Fruit fly (Drosophila melanogaster) whole organism, embryonic: ENCODE measurements around the gene wfs1.

Experiments
- Aef1 ChIP-seq: fragments of 200-800 bp; sonication (Bioruptor generic); IDR thresholded peaks from 3 replicates; pipeline ENCODE4 v1.3.6; 2022; ENCODE audit warnings: missing biosample characterization, missing genetic modification characterization
- CG10274 ChIP-seq: fragments of 200-800 bp; sonication (Bioruptor generic); optimal IDR thresholded peaks from 3 replicates; lab custom pipeline; 2017; ENCODE audit warnings: missing biosample characterization, mild to moderate bottlenecking, missing genetic modification characterization
- CG10979 ChIP-seq: fragments of 200-800 bp; sonication (Bioruptor generic); optimal IDR thresholded peaks from 2 replicates; lab custom pipeline; 2018; ENCODE audit warnings: missing biosample characterization, mild to moderate bottlenecking, missing genetic modification characterization, moderate library complexity
- CG11093 ChIP-seq: fragments of 200-800 bp; sonication (Bioruptor generic); IDR thresholded peaks from 3 replicates; pipeline ENCODE4 v1.3.6; 2022; ENCODE audit warnings: missing biosample characterization, missing genetic modification characterization
- CG11398 ChIP-seq: fragments of 200-800 bp; sonication (Bioruptor generic); optimal IDR thresholded peaks from 2 replicates; lab custom pipeline; 2016; ENCODE audit warnings: missing biosample characterization, missing genetic modification characterization
- CG11504 ChIP-seq: fragments of 200-800 bp; sonication (Bioruptor generic); optimal IDR thresholded peaks from 3 replicates; lab custom pipeline; 2019; ENCODE audit warnings: missing biosample characterization, mild to moderate bottlenecking, missing genetic modification characterization, moderate library complexity
- CG11696 ChIP-seq: fragments of 200-800 bp; sonication (Bioruptor generic); IDR thresholded peaks from 2 replicates; pipeline ENCODE4 v1.3.6; 2022; ENCODE audit warnings: missing biosample characterization, missing genetic modification characterization
- CG12071 ChIP-seq: fragments of 200-800 bp; sonication (Bioruptor generic); optimal IDR thresholded peaks from 3 replicates; lab custom pipeline; 2018; ENCODE audit warnings: missing biosample characterization, mild to moderate bottlenecking, missing genetic modification characterization
- CG13775 ChIP-seq: fragments of 200-800 bp; sonication (Bioruptor generic); optimal IDR thresholded peaks from 3 replicates; lab custom pipeline; 2017; ENCODE audit warnings: missing biosample characterization, mild to moderate bottlenecking, missing genetic modification characterization
- CG18764 ChIP-seq: fragments of 200-800 bp; sonication (Bioruptor generic); optimal IDR thresholded peaks from 3 replicates; lab custom pipeline; 2016; ENCODE audit warnings: missing biosample characterization, missing genetic modification characterization
- CG2129 ChIP-seq: fragments of 200-800 bp; sonication (Bioruptor generic); IDR thresholded peaks from 2 replicates; pipeline ENCODE4 v1.3.6; 2022; ENCODE audit warnings: missing biosample characterization, missing genetic modification characterization; ENCODE audit not compliant: partially characterized antibody
- CG2889 ChIP-seq: fragments of 200-800 bp; sonication (Bioruptor generic); IDR thresholded peaks from 3 replicates; pipeline ENCODE4 v1.3.6; 2022; ENCODE audit warnings: missing biosample characterization, missing genetic modification characterization
- CG34376 ChIP-seq: fragments of 200-800 bp; sonication (Bioruptor generic); optimal IDR thresholded peaks from 2 replicates; lab custom pipeline; 2018; ENCODE audit warnings: missing biosample characterization, mild to moderate bottlenecking, missing genetic modification characterization
- CG3847 ChIP-seq: fragments of 200-800 bp; sonication (Bioruptor generic); IDR thresholded peaks from 2 replicates; pipeline ENCODE4 v1.3.6; 2022; ENCODE audit warnings: missing biosample characterization, missing genetic modification characterization
- CG4404 ChIP-seq: fragments of 200-800 bp; sonication (Bioruptor generic); IDR thresholded peaks from 2 replicates; pipeline ENCODE4 v1.3.6; 2022; ENCODE audit warnings: missing biosample characterization, missing genetic modification characterization
- CG7963 ChIP-seq: fragments of 200-800 bp; sonication (Bioruptor generic); IDR thresholded peaks from 3 replicates; pipeline ENCODE4 v1.3.6; 2022; ENCODE audit warnings: missing biosample characterization, missing genetic modification characterization; ENCODE audit not compliant: partially characterized antibody
- CG8089 ChIP-seq: fragments of 200-800 bp; sonication (Bioruptor generic); optimal IDR thresholded peaks from 3 replicates; lab custom pipeline; 2016; ENCODE audit warnings: missing biosample characterization, missing genetic modification characterization
- CG8281 ChIP-seq: fragments of 200-800 bp; sonication (Bioruptor generic); optimal IDR thresholded peaks from 2 replicates; lab custom pipeline; 2018; ENCODE audit warnings: missing biosample characterization, mild to moderate bottlenecking, missing genetic modification characterization, moderate library complexity
- CG9727 ChIP-seq: fragments of 200-800 bp; sonication (Bioruptor generic); optimal IDR thresholded peaks from 3 replicates; lab custom pipeline; 2017; ENCODE audit warnings: missing biosample characterization, mild to moderate bottlenecking, missing genetic modification characterization
- CoRest ChIP-seq: fragments of 200-800 bp; sonication (Bioruptor generic); optimal IDR thresholded peaks from 3 replicates; lab custom pipeline; 2018; ENCODE audit warnings: missing biosample characterization, mild to moderate bottlenecking, missing genetic modification characterization, moderate library complexity
- Dad ChIP-seq: fragments of 200-800 bp; sonication (Bioruptor generic); optimal IDR thresholded peaks from 3 replicates; lab custom pipeline; 2016; ENCODE audit warnings: missing biosample characterization, missing genetic modification characterization
- Dfd ChIP-seq, 2 experiments: fragments of >200 bp; optimal IDR thresholded peaks; 2 replicates each; lab custom pipeline; 2017; ENCODE audit warnings: missing biosample characterization in 2 of 2, missing genetic modification characterization in 2 of 2
- Gsc ChIP-seq: fragments of 200-800 bp; sonication (Bioruptor generic); IDR thresholded peaks from 2 replicates; pipeline ENCODE4 v1.3.6; 2022; ENCODE audit warnings: missing biosample characterization, missing genetic modification characterization
- MTF-1 ChIP-seq: fragments of 200-800 bp; sonication (Bioruptor generic); optimal IDR thresholded peaks from 2 replicates; lab custom pipeline; 2018; ENCODE audit warnings: missing biosample characterization, mild to moderate bottlenecking, missing genetic modification characterization, borderline replicate concordance
- Ptx1 ChIP-seq: fragments of 200-800 bp; sonication (Bioruptor generic); IDR thresholded peaks from 2 replicates; pipeline ENCODE4 v1.3.6; 2022; ENCODE audit warnings: missing biosample characterization, missing genetic modification characterization
- Sox102F ChIP-seq: fragments of 200-800 bp; sonication (Bioruptor generic); optimal IDR thresholded peaks from 2 replicates; lab custom pipeline; 2018; ENCODE audit warnings: missing biosample characterization, mild to moderate bottlenecking, missing genetic modification characterization, moderate library complexity
- Xbp1 ChIP-seq: fragments of 200-800 bp; sonication (Bioruptor generic); optimal IDR thresholded peaks from 3 replicates; lab custom pipeline; 2016; ENCODE audit warnings: missing biosample characterization, mild to moderate bottlenecking, missing genetic modification characterization
- Xrp1 ChIP-seq: fragments of 200-800 bp; sonication (Bioruptor generic); IDR thresholded peaks from 2 replicates; pipeline ENCODE4 v1.3.6; 2022; ENCODE audit warnings: missing biosample characterization, missing genetic modification characterization
- ab ChIP-seq: fragments of 200-800 bp; sonication (Bioruptor generic); optimal IDR thresholded peaks from 2 replicates; lab custom pipeline; 2016; ENCODE audit warnings: missing biosample characterization, missing genetic modification characterization
- cato ChIP-seq: fragments of 200-800 bp; sonication (Bioruptor generic); optimal IDR thresholded peaks from 2 replicates; lab custom pipeline; 2016; ENCODE audit warnings: missing biosample characterization, missing genetic modification characterization, borderline replicate concordance
- ci ChIP-seq: fragments of 200-800 bp; sonication (Bioruptor generic); IDR thresholded peaks from 3 replicates; pipeline ENCODE4 v1.3.6; 2022; ENCODE audit warnings: missing biosample characterization, missing genetic modification characterization
- gce ChIP-seq: fragments of 200-800 bp; sonication (Bioruptor generic); IDR thresholded peaks from 3 replicates; pipeline ENCODE4 v1.3.6; 2022; ENCODE audit warnings: missing biosample characterization, missing genetic modification characterization
- hkb ChIP-seq, 2 experiments: fragments of 200-800 bp in 1 of 2; fragments of >200 bp in 1 of 2; sonication (Bioruptor generic) in 1 of 2; IDR thresholded peaks in 1 of 2; optimal IDR thresholded peaks in 1 of 2; 2 replicates each; pipeline versions ENCODE4 v1.3.6 to Lab custom; 2017 to 2022; ENCODE audit warnings: missing biosample characterization in 1 of 2, missing genetic modification characterization in 1 of 2
- ind ChIP-seq: fragments of 200-800 bp; sonication (Bioruptor generic); optimal IDR thresholded peaks from 3 replicates; lab custom pipeline; 2016; ENCODE audit warnings: missing biosample characterization, missing genetic modification characterization
- lbe ChIP-seq: fragments of 200-800 bp; sonication (Bioruptor generic); optimal IDR thresholded peaks from 2 replicates; lab custom pipeline; 2016; ENCODE audit warnings: missing biosample characterization, mild to moderate bottlenecking, missing genetic modification characterization
- luna ChIP-seq: fragments of 200-800 bp; sonication (Bioruptor generic); optimal IDR thresholded peaks from 2 replicates; lab custom pipeline; 2016; ENCODE audit warnings: missing biosample characterization, missing genetic modification characterization
- nmo ChIP-seq: fragments of 200-800 bp; sonication (Bioruptor generic); optimal IDR thresholded peaks from 2 replicates; lab custom pipeline; 2018; ENCODE audit warnings: missing biosample characterization, mild to moderate bottlenecking, missing genetic modification characterization, moderate library complexity
- onecut ChIP-seq: fragments of 200-800 bp; sonication (Bioruptor generic); IDR thresholded peaks from 2 replicates; pipeline ENCODE4 v1.3.6; 2022; ENCODE audit warnings: missing biosample characterization, missing genetic modification characterization
- pfk ChIP-seq: fragments of 200-800 bp; sonication (Bioruptor generic); optimal IDR thresholded peaks from 2 replicates; lab custom pipeline; 2018; ENCODE audit warnings: missing biosample characterization, mild to moderate bottlenecking, missing genetic modification characterization, moderate library complexity
- sens ChIP-seq: fragments of 200-800 bp; sonication (Bioruptor generic); peaks from one replicate; lab custom pipeline; 2016; ENCODE audit warnings: missing biosample characterization, missing genetic modification characterization
- sens-2 ChIP-seq: fragments of 200-800 bp; sonication (Bioruptor generic); IDR thresholded peaks from 2 replicates; pipeline ENCODE4 v1.3.6; 2022; ENCODE audit warnings: missing biosample characterization, missing genetic modification characterization
- sima ChIP-seq: fragments of 200-800 bp; sonication (Bioruptor generic); optimal IDR thresholded peaks from 2 replicates; lab custom pipeline; 2016; ENCODE audit warnings: missing biosample characterization, missing genetic modification characterization
- slp2 ChIP-seq: fragments of 200-800 bp; sonication (Bioruptor generic); optimal IDR thresholded peaks from 2 replicates; lab custom pipeline; 2016; ENCODE audit warnings: missing biosample characterization, missing genetic modification characterization
- so ChIP-seq: fragments of 200-800 bp; sonication (Bioruptor generic); IDR thresholded peaks from 3 replicates; pipeline ENCODE4 v1.3.6; 2022; ENCODE audit warnings: missing biosample characterization, missing genetic modification characterization
- sqz ChIP-seq: fragments of 200-800 bp; sonication (Bioruptor generic); optimal IDR thresholded peaks from 3 replicates; lab custom pipeline; 2018; ENCODE audit warnings: missing biosample characterization, mild to moderate bottlenecking, missing genetic modification characterization
- trh ChIP-seq: fragments of 200-800 bp; sonication (Bioruptor generic); optimal IDR thresholded peaks from 2 replicates; lab custom pipeline; 2016; ENCODE audit warnings: missing biosample characterization, missing genetic modification characterization
- tx ChIP-seq: fragments of 200-800 bp; sonication (Bioruptor generic); optimal IDR thresholded peaks from 2 replicates; lab custom pipeline; 2016; ENCODE audit warnings: missing biosample characterization, missing genetic modification characterization
- usp ChIP-seq: fragments of >200 bp; optimal IDR thresholded peaks from 2 replicates; lab custom pipeline; 2017; ENCODE audit warnings: missing biosample characterization, missing genetic modification characterization
- vfl ChIP-seq: fragments of 200-800 bp; sonication (Bioruptor generic); optimal IDR thresholded peaks from 2 replicates; lab custom pipeline; 2016; ENCODE audit warnings: missing biosample characterization, missing genetic modification characterization
- zfh1 ChIP-seq: fragments of 200-800 bp; sonication (Bioruptor generic); IDR thresholded peaks from 3 replicates; pipeline ENCODE4 v1.3.6; 2022; ENCODE audit warnings: missing biosample characterization, missing genetic modification characterization

Gene wfs1

DNA sequence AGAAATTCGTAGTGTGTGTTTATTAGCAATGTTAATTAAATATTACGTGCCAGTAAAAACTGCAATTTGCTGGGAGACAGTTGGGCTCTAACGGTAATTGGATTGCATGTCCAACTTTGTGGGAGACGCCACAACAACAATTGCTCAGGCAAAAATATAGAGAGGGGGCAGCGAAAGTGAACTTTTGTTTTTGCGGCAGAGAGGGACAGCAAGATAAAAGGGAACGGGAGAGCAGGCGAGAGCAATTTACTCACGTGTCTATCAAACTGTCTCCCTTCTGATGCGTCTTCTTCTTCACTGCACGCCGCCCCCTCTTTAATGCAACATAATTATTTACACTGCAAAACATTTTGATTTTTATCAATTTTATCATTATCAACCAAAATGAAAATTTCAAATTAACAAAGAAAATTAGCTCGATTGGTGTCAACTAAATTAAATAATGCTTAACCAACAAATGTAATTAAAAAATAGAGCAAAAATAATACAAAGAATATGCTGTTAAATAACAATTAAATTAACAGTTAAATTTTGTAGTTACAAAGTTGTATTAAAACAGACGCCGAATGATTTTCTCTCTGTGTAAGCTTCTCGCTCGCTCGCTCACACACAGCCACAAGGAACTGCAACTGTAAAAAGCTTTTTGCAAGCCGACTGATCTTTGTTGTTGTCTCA lies 22.8 kb downstream of the wfs1 start (continued):
- no peak for TF ChIP-seq vfl (GFP tag; lab: Kevin White, UChicago)
- TF ChIP-seq trh: peak; percentile 21
- TF ChIP-seq nmo (GFP tag; lab: Kevin White, UChicago): peak; percentile 91
- TF ChIP-seq CG7963 (GFP tag; lab: Robert Waterston, UW): no peak
- TF ChIP-seq MTF-1 (GFP tag; lab: Kevin White, UChicago): peak; percentile 34
- peak; percentile 57 for TF ChIP-seq CG8089
- TF ChIP-seq Ptx1 (GFP tag; lab: Robert Waterston, UW): peak; percentile 73
- TF ChIP-seq CG3847 (GFP tag; lab: Robert Waterston, UW): peak; percentile 24; the same call in 1 of the 2 replicates
- TF ChIP-seq CG18764 (GFP tag; lab: Kevin White, UChicago): peak; percentile 72
- TF ChIP-seq onecut (GFP tag; lab: Robert Waterston, UW): peak; percentile 72
- TF ChIP-seq CG10979 (tag; lab: Kevin White, UChicago): peak; percentile 97
- peak; percentile 54 for TF ChIP-seq cato (GFP tag; lab: Kevin White, UChicago)
- no peak for TF ChIP-seq hkb (optimal IDR thresholded peaks at IDR 0.05; lab: Kevin White, UChicago)
- peak; percentile 86 for TF ChIP-seq hkb (GFP tag; IDR thresholded peaks at IDR 0.05; lab: Robert Waterston, UW)
- TF ChIP-seq ci: peak; percentile 84
- peak; percentile 66 for TF ChIP-seq CG11398
- TF ChIP-seq Xrp1 (GFP tag; lab: Robert Waterston, UW): peak; percentile 85
- peak; percentile 96 for TF ChIP-seq sens (GFP tag; lab: Kevin White, UChicago)
- TF ChIP-seq CG2889 (GFP tag; lab: Robert Waterston, UW): peak; percentile 40; the same call in 1 of the 3 replicates
- TF ChIP-seq CG2129 (GFP tag; lab: Robert Waterston, UW): no peak
- TF ChIP-seq Xbp1 (GFP tag; lab: Kevin White, UChicago): peak; percentile 77
- TF ChIP-seq luna: no peak
- TF ChIP-seq gce (GFP tag; lab: Robert Waterston, UW): no peak
- TF ChIP-seq Dfd (GFP tag; optimal IDR thresholded peaks at IDR 0.05; lab: Kevin White, UChicago): no peak
- peak; percentile 73 for TF ChIP-seq lbe (GFP tag; lab: Kevin White, UChicago)
- peak; percentile 74; the same call in 1 of the 3 replicates for TF ChIP-seq CG11093 (GFP tag; lab: Robert Waterston, UW)
- peak; percentile 75 for TF ChIP-seq CG8281
- TF ChIP-seq so: peak; percentile 66; the same call in 1 of the 3 replicates
- TF ChIP-seq zfh1: peak; percentile 75
- peak; percentile 58 for TF ChIP-seq slp2 (GFP tag; lab: Kevin White, UChicago)
- no peak for TF ChIP-seq pfk (GFP tag; lab: Kevin White, UChicago)
- peak; percentile 13 for TF ChIP-seq Dad (GFP tag; lab: Kevin White, UChicago)
- TF ChIP-seq CG10274 (GFP tag; lab: Kevin White, UChicago): peak; percentile 20
- TF ChIP-seq Sox102F (GFP tag; lab: Kevin White, UChicago): peak; percentile 90
- peak; percentile 95 for TF ChIP-seq CG11504 (tag; lab: Kevin White, UChicago)
- TF ChIP-seq ind (GFP tag; lab: Kevin White, UChicago): peak; percentile 81
- peak; percentile 62; the same call in 1 of the 2 replicates for TF ChIP-seq CG11696 (GFP tag; lab: Robert Waterston, UW)
- no peak for TF ChIP-seq CG34376 (GFP tag; lab: Kevin White, UChicago)
- TF ChIP-seq CoRest (tag; lab: Kevin White, UChicago): peak; percentile 83
- peak; percentile 58; the same call in 2 of the 3 replicates for TF ChIP-seq Aef1 (GFP tag; lab: Robert Waterston, UW)
- TF ChIP-seq CG13775 (GFP tag; lab: Kevin White, UChicago): peak; percentile 59
- TF ChIP-seq CG4404 (GFP tag; lab: Robert Waterston, UW): peak; percentile 63
- TF ChIP-seq sens-2 (GFP tag; lab: Robert Waterston, UW): peak; percentile 73; the same call in 1 of the 2 replicates
- TF ChIP-seq sqz: peak; percentile 83
- TF ChIP-seq usp: no peak
- peak; percentile 62 for TF ChIP-seq Gsc (GFP tag; lab: Robert Waterston, UW)
- no peak for TF ChIP-seq sima (GFP tag; lab: Kevin White, UChicago)
- TF ChIP-seq CG9727 (GFP tag; lab: Kevin White, UChicago): peak; percentile 88
- TF ChIP-seq CG12071 (GFP tag; lab: Kevin White, UChicago): peak; percentile 12
- peak; percentile 42 for TF ChIP-seq tx (GFP tag; lab: Kevin White, UChicago)
- no peak for TF ChIP-seq ab
